Fruit fly (Drosophila melanogaster): ENCODE data around the gene Hrb87F.

Hrb87F gene

dm6 chr3R:13683624-13684568, 23.6 kb upstream of the Hrb87F start, which contains the start of gene flfl (continued):
- TF ChIP-seq CG12391 (tag; optimal IDR thresholded peaks at IDR 0.05) (peak; percentile 15), Sin3A (optimal IDR thresholded peaks at IDR 0.05) (peak; percentile 98), Jarid2 (GFP tag; optimal IDR thresholded peaks at IDR 0.05) (peak; percentile 31), sug (tag; optimal IDR thresholded peaks at IDR 0.05) (peak; percentile 61), CG7271 (tag; optimal IDR thresholded peaks at IDR 0.05) (no peak), Dp (GFP tag; optimal IDR thresholded peaks at IDR 0.05) (no peak), CG9727 (GFP tag; optimal IDR thresholded peaks at IDR 0.05) (peak; percentile 27), CG4617 (GFP tag; optimal IDR thresholded peaks at IDR 0.05; ENCODE audit: borderline replicate concordance) (peak; percentile 57), CG2116 (GFP tag; optimal IDR thresholded peaks at IDR 0.05) (peak; percentile 98), nom (GFP tag; optimal IDR thresholded peaks at IDR 0.05) (peak; percentile 66), cg (GFP tag; optimal IDR thresholded peaks at IDR 0.05) (peak; percentile 99), CG12219 (GFP tag; optimal IDR thresholded peaks at IDR 0.05) (peak; percentile 24), CG9797 (GFP tag; optimal IDR thresholded peaks at IDR 0.05) (peak; percentile 54), HHEX (GFP tag; optimal IDR thresholded peaks at IDR 0.05) (peak; percentile 3), NC2α (GFP tag; optimal IDR thresholded peaks at IDR 0.05) (no peak), zfh2 (GFP tag; optimal IDR thresholded peaks at IDR 0.05) (peak; percentile 2), CG33213 (GFP tag; optimal IDR thresholded peaks at IDR 0.05) (peak; percentile 18), CG3281 (GFP tag; optimal IDR thresholded peaks at IDR 0.05) (no peak), CG6813 (GFP tag; optimal IDR thresholded peaks at IDR 0.05) (peak; percentile 30), CG14710 (tag; optimal IDR thresholded peaks at IDR 0.05) (peak; percentile 53), CG13775 (GFP tag; optimal IDR thresholded peaks at IDR 0.05) (no peak), D19A (tag; optimal IDR thresholded peaks at IDR 0.05) (peak; percentile 30), CG9817 (tag; optimal IDR thresholded peaks at IDR 0.05) (peak; percentile 26), CG13894 (tag; optimal IDR thresholded peaks at IDR 0.05) (peak; percentile 40), NC2β (GFP tag; optimal IDR thresholded peaks at IDR 0.05) (no peak), Fer1 (GFP tag; optimal IDR thresholded peaks at IDR 0.05) (peak; percentile 49), MESR4 (GFP tag; optimal IDR thresholded peaks at IDR 0.05) (peak; percentile 94), YL-1 (GFP tag; optimal IDR thresholded peaks at IDR 0.05) (peak; percentile 72), slp2 (GFP tag; optimal IDR thresholded peaks at IDR 0.05) (peak; percentile 18), CG18262 (tag; optimal IDR thresholded peaks at IDR 0.05) (no peak), CG12071 (GFP tag; optimal IDR thresholded peaks at IDR 0.05) (peak; percentile 44), Hmr (GFP tag; optimal IDR thresholded peaks at IDR 0.05) (peak; percentile 52), CG8924 (tag; optimal IDR thresholded peaks at IDR 0.05) (peak; percentile 21), her (GFP tag; optimal IDR thresholded peaks at IDR 0.05) (peak; percentile 100), CG5180 (GFP tag; optimal IDR thresholded peaks at IDR 0.05) (peak; percentile 0), CG9437 (GFP tag; optimal IDR thresholded peaks at IDR 0.05) (peak; percentile 64), sens (GFP tag) (peak; percentile 78), CG33557 (GFP tag; optimal IDR thresholded peaks at IDR 0.05) (peak; percentile 1), Myb (GFP tag; optimal IDR thresholded peaks at IDR 0.05) (peak; percentile 81), Stat92E (GFP tag; optimal IDR thresholded peaks at IDR 0.05) (no peak), CG6683 (GFP tag; optimal IDR thresholded peaks at IDR 0.05) (no peak), ind (GFP tag; optimal IDR thresholded peaks at IDR 0.05) (peak; percentile 20), CG1603 (tag; optimal IDR thresholded peaks at IDR 0.05) (peak; percentile 78), Doc2 (GFP tag; IDR thresholded peaks at IDR 0.05) (no peak), HmgZ (tag; optimal IDR thresholded peaks at IDR 0.05) (peak; percentile 70), Max (GFP tag; optimal IDR thresholded peaks at IDR 0.05) (peak; percentile 1), pum (GFP tag; optimal IDR thresholded peaks at IDR 0.05) (peak; percentile 13)
